Worm (Caenorhabditis elegans) whole organism, young adult: ENCODE data around the gene nspg-5.

Experiments
- B0035.1 ChIP-seq: sonication (generic microtip); optimal IDR thresholded peaks from 2 replicates; lab custom pipeline; 2016; ENCODE audit warnings: missing genetic modification characterization, mild to moderate bottlenecking, missing compliant biosample characterization, missing genotype, missing genetic modification reagents
- B0261.1 ChIP-seq: sonication (generic microtip); optimal IDR thresholded peaks from 2 replicates; lab custom pipeline; 2016; ENCODE audit warnings: mild to moderate bottlenecking, missing genetic modification characterization, moderate library complexity, missing compliant biosample characterization
- C06A6.2 ChIP-seq: fragments of 200-800 bp; sonication (Bioruptor generic); conservative IDR thresholded peaks from 2 replicates; pipeline ENCODE4 v1.3.6; 2022; ENCODE audit warnings: missing genetic modification characterization, missing compliant biosample characterization
- C17E4.6 ChIP-seq: fragments of 200-800 bp; sonication (Bioruptor generic); IDR thresholded peaks from 2 replicates; pipeline ENCODE4 v1.3.6; 2022; ENCODE audit warnings: missing genetic modification reagents, missing genetic modification characterization, missing compliant biosample characterization
- F37B4.10 ChIP-seq: fragments of 200-800 bp; sonication (Bioruptor generic); IDR thresholded peaks from 2 replicates; pipeline ENCODE4 v1.3.6; 2022; ENCODE audit warnings: missing genetic modification characterization, missing compliant biosample characterization
- F49E8.2 ChIP-seq: sonication (generic microtip); optimal IDR thresholded peaks from 3 replicates; lab custom pipeline; 2017; ENCODE audit warnings: missing genetic modification characterization, mild to moderate bottlenecking, missing compliant biosample characterization, antibody characterized with exemption, moderate library complexity; ENCODE audit not compliant: insufficient read depth
- ama-1 ChIP-seq, 3 experiments: fragments of 150-350 bp in 1 of 3; sonication (generic microtip) in 2 of 3; optimal IDR thresholded peaks; 2 replicates each; lab custom pipeline; 2014 to 2018; ENCODE audit warnings: missing biosample characterization in 2 of 3, missing genetic modification characterization in 2 of 3, missing genetic modification reagents in 2 of 3
- hsf-1 ChIP-seq: fragments of 200-800 bp; sonication (Bioruptor generic); IDR thresholded peaks from 2 replicates; pipeline ENCODE4 v1.3.6; 2022; ENCODE audit warnings: missing genetic modification reagents, missing genetic modification characterization, missing compliant biosample characterization
- lag-1 ChIP-seq: fragments of 200-800 bp; sonication (Bioruptor generic); IDR thresholded peaks from 2 replicates; pipeline ENCODE4 v1.3.6; 2022; ENCODE audit warnings: missing genetic modification reagents, missing genetic modification characterization, missing compliant biosample characterization
- mel-28 ChIP-seq: sonication (generic microtip); optimal IDR thresholded peaks from 2 replicates; lab custom pipeline; 2016; ENCODE audit warnings: borderline replicate concordance, mild to moderate bottlenecking, missing genetic modification characterization, missing compliant biosample characterization
- pha-4 ChIP-seq: fragments of 150-350 bp; sonication (generic microtip); optimal IDR thresholded peaks from 2 replicates; lab custom pipeline; 2014; ENCODE audit warnings: missing biosample characterization, missing genetic modification reagents, missing genetic modification characterization
- snpc-4 ChIP-seq, 5 experiments: fragments of 150-350 bp in 1 of 5; sonication (generic microtip) in 4 of 5; optimal IDR thresholded peaks; 2 replicates each; lab custom pipeline; 2014 to 2018; ENCODE audit warnings: missing genetic modification characterization in 5 of 5, missing biosample characterization in 3 of 5, antibody characterized with exemption in 2 of 5, mild to moderate bottlenecking in 2 of 5, missing compliant biosample characterization in 2 of 5, missing genotype in 2 of 5, moderate library complexity in 2 of 5, missing genetic modification reagents in 1 of 5
- tbx-9 ChIP-seq: sonication (generic microtip); optimal IDR thresholded peaks from 2 replicates; lab custom pipeline; 2016; ENCODE audit warnings: borderline replicate concordance, missing genetic modification characterization, inconsistent platforms, missing compliant biosample characterization

DNA sequence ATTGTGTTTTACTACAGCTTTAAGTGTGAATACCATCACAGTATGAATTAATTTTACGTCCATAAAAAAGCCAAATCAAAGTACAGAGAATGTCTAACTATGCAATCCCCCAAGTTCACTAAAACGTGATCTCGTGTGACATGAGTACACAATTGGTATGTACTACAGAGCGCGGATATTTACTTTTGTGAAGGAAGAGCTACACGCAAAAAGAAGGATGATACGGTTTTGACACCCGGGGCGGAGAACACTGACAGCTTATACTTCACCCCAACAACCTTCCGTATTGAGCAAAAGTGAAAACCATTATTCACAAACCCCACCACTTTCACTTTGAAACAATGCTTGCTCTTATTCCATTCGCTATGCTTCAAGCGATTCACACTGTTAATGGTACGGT is at the start of gene nspg-5:
- TF ChIP-seq ama-1 (optimal IDR thresholded peaks at IDR 0.05; lab: Kevin White, UChicago) (no peak), ama-1 (GFP tag; optimal IDR thresholded peaks at IDR 0.05; lab: Kevin White, UChicago) (no peak), snpc-4 (GFP tag; optimal IDR thresholded peaks at IDR 0.05; lab: Kevin White, UChicago) (no peak), snpc-4 (tag; optimal IDR thresholded peaks at IDR 0.05; lab: Kevin White, UChicago) (no peak), F49E8.2 (tag; lab: Kevin White, UChicago) (no peak), pha-4 (tag; lab: Kevin White, UChicago) (no peak), C17E4.6 (GFP tag; lab: Robert Waterston, UW) (no peak), mel-28 (tag; lab: Kevin White, UChicago) (no peak), B0035.1 (tag; lab: Kevin White, UChicago) (no peak), lag-1 (GFP tag; lab: Robert Waterston, UW) (no peak), tbx-9 (tag; lab: Kevin White, UChicago) (no peak), F37B4.10 (GFP tag; lab: Robert Waterston, UW) (no peak), hsf-1 (GFP tag; lab: Robert Waterston, UW) (no peak), B0261.1 (tag; lab: Kevin White, UChicago) (no peak), C06A6.2 (GFP tag; lab: Robert Waterston, UW) (no peak)
